Worm (Caenorhabditis elegans): ENCODE results near the gene mpst-2.
"Not testable (repeated sequence)": the region's sequence is repeated elsewhere in the genome, so short reads cannot be mapped to it uniquely, and the experiment has no call there.

mpst-2 gene

DNA sequence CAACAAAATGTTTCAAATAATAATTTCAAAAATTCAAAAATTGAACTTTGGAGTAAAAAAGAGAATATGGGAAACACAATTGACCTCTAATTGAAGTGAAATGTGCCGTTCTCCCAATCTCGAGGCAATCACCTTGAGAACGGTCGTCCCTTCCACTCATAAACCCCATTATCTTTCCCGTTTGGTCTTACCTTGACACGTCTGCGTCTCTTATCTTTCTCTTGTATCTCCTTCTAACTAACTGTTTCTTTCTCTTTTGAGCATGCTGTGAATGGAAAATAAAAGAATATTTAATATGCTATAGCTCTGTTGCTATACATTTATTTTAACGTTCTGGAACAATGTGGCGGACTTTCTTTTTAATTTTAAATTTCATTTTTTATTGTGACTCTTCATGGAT, 6.3 kb upstream of the mpst-2 start, which contains the start of gene H12D21.10:
Gene H12D21.10, plus strand, starts transcription at position 260 of the 400 bp plus-strand sequence.
- TF ChIP-seq him-1 (tag; optimal IDR thresholded peaks at IDR 0.05), result no peak
- no peak for TF ChIP-seq dao-5 (tag; optimal IDR thresholded peaks at IDR 0.05)
- no peak for TF ChIP-seq W03F9.2 (tag; optimal IDR thresholded peaks at IDR 0.05)

- TF ChIP-seq W03F9.2 (tag; optimal IDR thresholded peaks at IDR 0.05) (no peak), dao-5 (tag; optimal IDR thresholded peaks at IDR 0.05) (no peak), him-1 (tag; optimal IDR thresholded peaks at IDR 0.05) (no peak)
Measured at ce11 chrV:14897731-14898130, 4.5 kb upstream of the mpst-2 start, which contains the start of gene H12D21.6. Gene H12D21.6, minus strand, starts transcription at chrV:14897831.

- TF ChIP-seq him-1 (tag; optimal IDR thresholded peaks at IDR 0.05) (no peak), dao-5 (tag; optimal IDR thresholded peaks at IDR 0.05) (no peak), W03F9.2 (tag; optimal IDR thresholded peaks at IDR 0.05) (no peak)
Measured at ce11 chrV:14895557-14895956, 2.3 kb upstream of the mpst-2 start, which contains the start of gene mpst-3. Gene mpst-3, plus strand, starts transcription at chrV:14895647.

- TF ChIP-seq W03F9.2, him-1, dao-5 (tag; optimal IDR thresholded peaks at IDR 0.05): not testable (repeated sequence)
Measured at ce11 chrV:14890782-14891181, 2.5 kb downstream of the mpst-2 start, which contains the start of gene nspa-2. Gene nspa-2, plus strand, starts transcription at chrV:14891082.

ce11 chrV:14877242-14877819, 15.9 kb downstream of the mpst-2 start:
- no peak for TF ChIP-seq dao-5 (tag; optimal IDR thresholded peaks at IDR 0.05)
- TF ChIP-seq W03F9.2 (tag; optimal IDR thresholded peaks at IDR 0.05), result no peak
- TF ChIP-seq him-1 (tag; optimal IDR thresholded peaks at IDR 0.05), result no peak

ce11 chrV:14876724-14877123, 16.5 kb downstream of the mpst-2 start, which contains the start of gene ZC412.10:
Gene ZC412.10, minus strand, starts transcription at chrV:14876824.
- TF ChIP-seq him-1, dao-5, W03F9.2 (tag; optimal IDR thresholded peaks at IDR 0.05): not testable (repeated sequence)

- no peak for TF ChIP-seq W03F9.2 (tag; optimal IDR thresholded peaks at IDR 0.05)
- TF ChIP-seq him-1 (tag; optimal IDR thresholded peaks at IDR 0.05), result no peak
- TF ChIP-seq dao-5 (tag; optimal IDR thresholded peaks at IDR 0.05), result no peak
Measured at ce11 chrV:14876257-14876656, 17.0 kb downstream of the mpst-2 start.

DNA sequence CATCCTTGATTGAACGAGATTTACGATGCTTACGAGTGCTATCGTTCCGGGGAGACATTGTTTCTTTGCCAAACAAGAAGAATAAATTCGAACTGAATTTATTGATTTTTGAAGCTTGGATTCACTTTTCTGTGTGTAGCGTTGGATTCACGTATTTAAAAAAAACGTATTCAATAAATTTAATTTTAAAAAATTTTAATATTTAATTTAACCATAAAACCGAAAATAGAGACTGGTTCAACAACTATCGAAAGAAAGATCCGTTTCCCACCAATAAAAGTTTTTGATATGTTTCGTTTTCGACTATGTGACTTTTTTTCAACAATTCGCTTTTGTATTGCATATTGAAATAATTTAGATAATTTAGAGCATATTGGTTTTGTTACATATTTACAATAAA, 17.9 kb downstream of the mpst-2 start, which contains the start of gene ZC412.5:
Gene ZC412.5, minus strand, starts transcription at position 101 of the 400 bp plus-strand sequence.
- TF ChIP-seq W03F9.2 (tag; optimal IDR thresholded peaks at IDR 0.05) (no peak), dao-5 (tag; optimal IDR thresholded peaks at IDR 0.05) (no peak), him-1 (tag; optimal IDR thresholded peaks at IDR 0.05) (no peak)

DNA sequence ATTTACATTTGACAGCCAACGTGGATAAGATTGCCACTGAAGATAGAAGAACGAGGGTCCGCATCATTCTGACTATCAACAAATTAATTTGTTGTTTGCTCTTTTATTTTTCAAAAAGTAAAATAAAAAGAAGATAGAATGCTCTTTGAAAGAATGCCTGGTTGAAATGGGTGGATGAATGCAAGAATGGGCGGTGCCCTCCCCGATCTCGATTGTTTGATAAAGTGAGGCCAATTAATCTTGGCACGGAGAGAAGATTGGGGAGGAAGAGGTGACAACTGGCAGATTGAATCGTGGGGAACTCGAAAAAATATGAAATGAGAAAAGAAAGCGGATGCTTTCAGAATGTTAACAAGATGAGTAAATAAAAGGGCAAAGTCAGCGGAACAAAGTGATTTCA, 21.9 kb downstream of the mpst-2 start, which contains the start of gene ZC412.3:
Gene ZC412.3, minus strand, starts transcription at position 183 of the 400 bp plus-strand sequence.
- TF ChIP-seq dao-5 (tag; optimal IDR thresholded peaks at IDR 0.05), result no peak
- no peak for TF ChIP-seq him-1 (tag; optimal IDR thresholded peaks at IDR 0.05)
- no peak for TF ChIP-seq W03F9.2 (tag; optimal IDR thresholded peaks at IDR 0.05)

DNA sequence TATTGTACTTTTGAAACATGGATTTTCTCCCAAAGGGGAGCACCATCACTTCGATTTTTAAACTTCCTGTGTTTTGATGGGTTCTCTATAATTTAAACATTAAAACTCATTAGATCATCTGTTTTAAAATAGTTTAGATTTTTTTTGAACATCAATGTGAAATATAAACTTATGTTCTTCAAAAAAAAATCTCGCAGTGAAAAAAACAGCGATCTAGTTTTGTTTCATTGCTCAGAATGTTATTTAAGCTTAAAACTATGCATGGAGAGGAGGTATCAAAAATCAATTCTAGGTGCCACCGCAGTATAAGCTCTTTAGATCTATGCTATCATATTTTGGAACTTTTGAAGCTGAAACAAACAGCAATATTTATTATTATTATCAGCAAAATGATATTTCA, 25.1 kb downstream of the mpst-2 start, which contains the start of gene gcy-14:
Gene gcy-14, minus strand, starts transcription at position 101 of the 400 bp plus-strand sequence.
- TF ChIP-seq dao-5 (tag; optimal IDR thresholded peaks at IDR 0.05) (no peak), W03F9.2 (tag; optimal IDR thresholded peaks at IDR 0.05) (no peak), him-1 (tag; optimal IDR thresholded peaks at IDR 0.05) (no peak)

- TF ChIP-seq dao-5 (tag; optimal IDR thresholded peaks at IDR 0.05), result no peak
- TF ChIP-seq W03F9.2 (tag; optimal IDR thresholded peaks at IDR 0.05), result no peak
- no peak for TF ChIP-seq him-1 (tag; optimal IDR thresholded peaks at IDR 0.05)
Measured at ce11 chrV:14859380-14859779, 33.9 kb downstream of the mpst-2 start.

- TF ChIP-seq dao-5 (tag; optimal IDR thresholded peaks at IDR 0.05), result no peak
Measured at ce11 chrV:14858503-14858902, 34.8 kb downstream of the mpst-2 start, which contains the start of gene npr-13. Gene npr-13, minus strand, starts transcription at chrV:14858603.

- TF ChIP-seq W03F9.2 (tag; optimal IDR thresholded peaks at IDR 0.05), result no peak
- TF ChIP-seq him-1 (tag; optimal IDR thresholded peaks at IDR 0.05), result peak; percentile 9
Measured at ce11 chrV:14855626-14856025, 37.6 kb downstream of the mpst-2 start.

- TF ChIP-seq him-1 (tag; optimal IDR thresholded peaks at IDR 0.05) (no peak), dao-5 (tag; optimal IDR thresholded peaks at IDR 0.05) (no peak), W03F9.2 (tag; optimal IDR thresholded peaks at IDR 0.05) (no peak)
Measured at ce11 chrV:14854261-14854660, 39.0 kb downstream of the mpst-2 start.

DNA sequence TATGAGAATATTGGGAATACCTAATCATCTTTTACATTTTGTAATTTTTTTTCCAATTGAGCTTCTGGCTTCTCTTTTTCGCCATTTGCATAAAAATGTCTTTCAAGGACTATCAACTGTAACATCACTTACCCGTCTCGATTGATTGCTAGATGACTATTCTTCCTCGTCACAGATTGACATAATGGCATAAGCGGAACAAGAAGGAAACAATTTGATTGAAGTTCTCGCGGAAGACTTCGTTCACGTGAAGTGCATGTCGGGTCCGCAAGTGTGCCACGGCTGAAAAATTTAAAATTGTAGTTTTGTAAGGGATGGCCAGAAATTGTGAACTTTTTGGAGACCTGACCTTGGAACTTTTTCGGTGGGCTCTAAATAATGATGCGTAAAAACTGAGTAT, 39.5 kb downstream of the mpst-2 start:
- TF ChIP-seq dao-5 (tag; optimal IDR thresholded peaks at IDR 0.05) (no peak), him-1 (tag; optimal IDR thresholded peaks at IDR 0.05) (no peak), W03F9.2 (tag; optimal IDR thresholded peaks at IDR 0.05) (no peak)
